Fruit fly (Drosophila melanogaster): Measurements from ENCODE around the gene SF2.

DNA sequence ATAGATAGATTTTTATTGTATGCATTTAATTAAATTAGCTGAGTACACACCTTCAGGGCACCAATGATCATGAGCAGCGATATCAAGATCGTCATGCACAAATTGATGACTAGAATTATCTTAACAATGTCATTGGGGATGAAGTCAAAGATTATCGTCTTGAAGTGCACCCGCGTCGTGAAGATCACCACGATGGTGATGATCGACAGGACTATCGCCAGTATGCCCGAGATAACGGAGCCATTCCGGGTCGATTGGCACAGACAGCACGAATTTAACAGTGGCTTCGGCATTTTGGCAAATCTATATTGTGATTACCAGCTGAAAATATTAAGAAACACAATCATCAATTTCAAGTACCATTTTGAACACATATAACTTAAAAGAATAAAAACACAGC lies 10.3 kb upstream of the SF2 start:
- no peak for TF ChIP-seq CG8301 (tag; optimal IDR thresholded peaks at IDR 0.05)
- TF ChIP-seq CG17806 (tag; optimal IDR thresholded peaks at IDR 0.05): no peak
